Worm (Caenorhabditis elegans) whole organism, L4 larva: ENCODE data around the gene Y75B8A.32.
A peak's percentile ranks its signal among the peaks of the same experiment; 100 is the strongest.

Experiments used
- F44E2.7 ChIP-seq: fragments of 200-800 bp; sonication (Bioruptor generic); IDR thresholded peaks from 2 replicates; pipeline ENCODE4 v2.1.2; 2022; ENCODE audit warnings: missing genetic modification characterization, missing compliant biosample characterization
- T20F7.1 ChIP-seq: fragments of 200-800 bp; sonication (Bioruptor generic); optimal IDR thresholded peaks from 2 replicates; lab custom pipeline; 2018; ENCODE audit warnings: mild to moderate bottlenecking, missing genetic modification characterization, missing compliant biosample characterization
- T26A8.4 ChIP-seq: fragments of 200-800 bp; sonication (Bioruptor generic); IDR thresholded peaks from 2 replicates; pipeline ENCODE4 v1.3.6; 2022; ENCODE audit warnings: missing genetic modification characterization, missing compliant biosample characterization
- ZK337.2 ChIP-seq: fragments of 200-800 bp; sonication (Bioruptor generic); IDR thresholded peaks from 2 replicates; pipeline ENCODE4 v1.3.6; 2022; ENCODE audit warnings: missing genetic modification reagents, missing genetic modification characterization, missing compliant biosample characterization
- ZK546.5 ChIP-seq, 2 experiments: sonication (generic microtip); optimal IDR thresholded peaks; 2 replicates each; lab custom pipeline; 2017; ENCODE audit warnings: missing biosample characterization in 2 of 2, missing genetic modification characterization in 2 of 2
- aly-2 ChIP-seq: sonication (generic microtip); optimal IDR thresholded peaks from 2 replicates; lab custom pipeline; 2018; ENCODE audit warnings: missing biosample characterization, missing genetic modification characterization
- ama-1 ChIP-seq: fragments of 150-350 bp; optimal IDR thresholded peaks from 2 replicates; lab custom pipeline; 2014; ENCODE audit warnings: inconsistent platforms, mixed read lengths
- arid-1 ChIP-seq: fragments of 200-800 bp; sonication (Bioruptor generic); conservative IDR thresholded peaks from 2 replicates; pipeline ENCODE4 v1.3.6; 2022; ENCODE audit warnings: missing genetic modification reagents, missing genetic modification characterization, missing compliant biosample characterization
- attf-4 ChIP-seq: sonication (generic microtip); optimal IDR thresholded peaks from 3 replicates; lab custom pipeline; 2017; ENCODE audit warnings: missing biosample characterization, missing genetic modification characterization
- ceh-20 ChIP-seq: fragments of 200-800 bp; sonication (Bioruptor generic); IDR thresholded peaks from 2 replicates; pipeline ENCODE4 v1.3.6; 2022; ENCODE audit warnings: missing genetic modification reagents, missing genetic modification characterization, missing compliant biosample characterization
- ceh-32 ChIP-seq: sonication (generic microtip); optimal IDR thresholded peaks from 2 replicates; lab custom pipeline; 2016; ENCODE audit warnings: mild to moderate bottlenecking, missing genetic modification characterization, missing compliant biosample characterization; ENCODE audit not compliant: poor library complexity
- ctbp-1 ChIP-seq: fragments of 200-800 bp; sonication (Bioruptor generic); IDR thresholded peaks from 2 replicates; pipeline ENCODE4 v1.3.6; 2022; ENCODE audit warnings: missing genetic modification reagents, missing genetic modification characterization, missing compliant biosample characterization
- daf-19 ChIP-seq: fragments of 200-800 bp; sonication (Bioruptor generic); conservative IDR thresholded peaks from 2 replicates; pipeline ENCODE4 v1.3.6; 2022; ENCODE audit warnings: missing genetic modification characterization, missing compliant biosample characterization
- daf-8 ChIP-seq: fragments of 200-800 bp; sonication (Bioruptor generic); IDR thresholded peaks from 2 replicates; pipeline ENCODE4 v1.3.6; 2022; ENCODE audit warnings: missing genetic modification characterization, missing compliant biosample characterization
- dmd-6 ChIP-seq: fragments of 200-800 bp; sonication (Bioruptor generic); IDR thresholded peaks from 2 replicates; pipeline ENCODE4 v1.3.6; 2022; ENCODE audit warnings: missing genetic modification reagents, missing genetic modification characterization, missing compliant biosample characterization
- duxl-1 ChIP-seq: sonication (generic microtip); optimal IDR thresholded peaks from 2 replicates; lab custom pipeline; 2016; ENCODE audit warnings: mild to moderate bottlenecking, missing genetic modification characterization, moderate library complexity, missing compliant biosample characterization; ENCODE audit not compliant: poor library complexity
- dve-1 ChIP-seq: sonication (generic microtip); optimal IDR thresholded peaks from 2 replicates; lab custom pipeline; 2017; ENCODE audit warnings: antibody characterized with exemption, mild to moderate bottlenecking, missing genetic modification characterization, missing compliant biosample characterization; ENCODE audit not compliant: insufficient read depth
- egl-27 ChIP-seq: sonication (generic microtip); optimal IDR thresholded peaks from 3 replicates; lab custom pipeline; 2017; ENCODE audit warnings: missing biosample characterization, missing genetic modification reagents, missing genetic modification characterization
- hif-1 ChIP-seq, 2 experiments: sonication (generic microtip); optimal IDR thresholded peaks; 2 replicates each; lab custom pipeline; 2016 to 2017; ENCODE audit warnings: missing compliant biosample characterization in 2 of 2, missing genetic modification characterization in 2 of 2, missing genetic modification reagents in 2 of 2, missing genotype in 2 of 2, mild to moderate bottlenecking in 1 of 2
- hlh-11 ChIP-seq: fragments of 200-800 bp; sonication (Bioruptor generic); optimal IDR thresholded peaks from 2 replicates; lab custom pipeline; 2018; ENCODE audit warnings: mild to moderate bottlenecking, missing genetic modification characterization, missing compliant biosample characterization
- lin-15B ChIP-seq: fragments of 150-350 bp; sonication (generic microtip); optimal IDR thresholded peaks from 3 replicates; lab custom pipeline; 2014; ENCODE audit warnings: missing biosample characterization, missing genetic modification characterization
- lin-38 ChIP-seq: fragments of 200-800 bp; sonication (Bioruptor generic); IDR thresholded peaks from 2 replicates; pipeline ENCODE4 v1.3.6; 2022; ENCODE audit warnings: missing genetic modification reagents, missing genetic modification characterization, missing compliant biosample characterization
- lir-3 ChIP-seq: sonication (generic microtip); optimal IDR thresholded peaks from 2 replicates; lab custom pipeline; 2016; ENCODE audit warnings: mild to moderate bottlenecking, missing genetic modification characterization, missing compliant biosample characterization
- madf-9 ChIP-seq: fragments of 200-800 bp; sonication (Bioruptor generic); conservative IDR thresholded peaks from 2 replicates; pipeline ENCODE4 v1.3.6; 2022; ENCODE audit warnings: missing genetic modification reagents, missing genetic modification characterization, missing compliant biosample characterization
- mdt-29 ChIP-seq: fragments of 200-800 bp; sonication (Bioruptor generic); IDR thresholded peaks from 2 replicates; pipeline ENCODE4 v1.3.6; 2022; ENCODE audit warnings: missing genetic modification reagents, missing genetic modification characterization, missing compliant biosample characterization
- mes-2 ChIP-seq: sonication (generic microtip); optimal IDR thresholded peaks from 2 replicates; lab custom pipeline; 2016; ENCODE audit warnings: missing genotype, mild to moderate bottlenecking, missing genetic modification characterization, missing compliant biosample characterization; ENCODE audit not compliant: poor library complexity, severe bottlenecking
- nhr-10 ChIP-seq: fragments of 150-350 bp; optimal IDR thresholded peaks from 2 replicates; lab custom pipeline; 2014; ENCODE audit warnings: missing biosample characterization, missing genetic modification characterization
- nhr-102 ChIP-seq: sonication (generic microtip); optimal IDR thresholded peaks from 2 replicates; lab custom pipeline; 2016; ENCODE audit warnings: mild to moderate bottlenecking, missing genetic modification characterization, moderate library complexity, missing compliant biosample characterization
- nhr-237 ChIP-seq: sonication (generic microtip); optimal IDR thresholded peaks from 2 replicates; lab custom pipeline; 2017; ENCODE audit warnings: missing biosample characterization, missing genetic modification characterization
- nhr-6 ChIP-seq: fragments of 150-350 bp; optimal IDR thresholded peaks from 2 replicates; lab custom pipeline; 2014; ENCODE audit warnings: missing biosample characterization, missing genetic modification characterization
- pqm-1 ChIP-seq: sonication (generic microtip); optimal IDR thresholded peaks from 2 replicates; lab custom pipeline; 2017; ENCODE audit warnings: missing biosample characterization, missing genetic modification characterization
- rbr-2 ChIP-seq: sonication (generic microtip); optimal IDR thresholded peaks from 2 replicates; lab custom pipeline; 2016; ENCODE audit warnings: missing genotype, missing genetic modification characterization, missing compliant biosample characterization
- sdz-12 ChIP-seq: fragments of 200-800 bp; sonication (Bioruptor generic); optimal IDR thresholded peaks from 2 replicates; lab custom pipeline; 2018; ENCODE audit warnings: mild to moderate bottlenecking, missing genetic modification characterization, missing compliant biosample characterization
- set-16 ChIP-seq: fragments of 200-800 bp; sonication (Bioruptor generic); IDR thresholded peaks from 2 replicates; pipeline ENCODE4 v1.3.6; 2022; ENCODE audit warnings: missing genetic modification reagents, missing genetic modification characterization, missing compliant biosample characterization
- spr-3 ChIP-seq: fragments of 200-800 bp; sonication (Bioruptor generic); optimal IDR thresholded peaks from 2 replicates; lab custom pipeline; 2018; ENCODE audit warnings: mild to moderate bottlenecking, missing genetic modification characterization, missing compliant biosample characterization
- unc-130 ChIP-seq: sonication (generic microtip); optimal IDR thresholded peaks from 2 replicates; lab custom pipeline; 2016; ENCODE audit warnings: missing genetic modification reagents, missing genetic modification characterization, missing compliant biosample characterization
- zfp-3 ChIP-seq: fragments of 200-800 bp; sonication (Bioruptor generic); conservative IDR thresholded peaks from 2 replicates; pipeline ENCODE4 v1.3.6; 2022; ENCODE audit warnings: missing genetic modification reagents, missing genetic modification characterization, missing compliant biosample characterization
- zip-11 ChIP-seq: fragments of 200-800 bp; sonication (Bioruptor generic); IDR thresholded peaks from 2 replicates; pipeline ENCODE4 v1.3.6; 2022; ENCODE audit warnings: missing genetic modification characterization, missing compliant biosample characterization
- zip-2 ChIP-seq: fragments of 150-350 bp; optimal IDR thresholded peaks from 2 replicates; lab custom pipeline; 2014; ENCODE audit warnings: missing biosample characterization, missing genetic modification characterization

Gene Y75B8A.32

DNA sequence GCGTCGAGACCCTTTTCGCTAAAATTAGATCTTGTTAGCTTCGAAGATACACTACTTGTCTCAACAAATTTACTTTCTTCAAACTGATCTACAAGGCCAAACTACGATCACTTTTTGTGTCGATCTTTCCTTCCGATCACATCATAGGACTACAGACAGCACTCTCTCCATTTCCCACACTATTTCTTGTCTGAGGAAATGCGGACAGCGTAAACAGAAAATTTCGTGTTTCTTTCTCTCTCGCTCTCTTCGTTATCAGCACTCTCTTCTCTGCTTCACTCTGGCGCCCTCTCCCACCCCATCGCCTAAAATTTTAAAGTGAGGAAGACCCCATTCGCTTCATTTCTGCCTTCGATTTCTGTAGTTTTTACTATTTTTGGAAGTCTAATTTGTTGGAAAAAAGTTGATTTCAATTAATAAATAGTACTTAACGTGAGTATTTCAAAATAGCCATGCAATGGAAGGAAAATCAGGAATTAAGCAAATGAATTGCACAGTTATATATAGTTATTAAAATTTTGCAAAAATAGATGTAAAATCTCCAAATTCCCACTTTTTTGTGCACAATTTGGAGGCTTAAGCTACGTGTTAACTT, 22.9 kb downstream of the Y75B8A.32 start (continued):
- TF ChIP-seq hif-1 (tag; optimal IDR thresholded peaks at IDR 0.05; lab: Kevin White, UChicago): no peak
- peak; percentile 8 for TF ChIP-seq nhr-10
- peak; percentile 83 for TF ChIP-seq dmd-6 (GFP tag; lab: Robert Waterston, UW)
- no peak for TF ChIP-seq ama-1 (lab: Kevin White, UChicago)
- TF ChIP-seq ctbp-1 (GFP tag; lab: Robert Waterston, UW): 0 out of 2 replicates have a peak, but pooled peaks have one; percentile 48
- no peak for TF ChIP-seq zip-2
- no peak for TF ChIP-seq egl-27 (tag; lab: Kevin White, UChicago)
- no peak for TF ChIP-seq arid-1 (GFP tag; lab: Robert Waterston, UW)
- TF ChIP-seq T26A8.4 (GFP tag; lab: Robert Waterston, UW): no peak
- TF ChIP-seq ceh-32 (tag; lab: Kevin White, UChicago): no peak
- no peak for TF ChIP-seq ZK546.5 (tag; optimal IDR thresholded peaks at IDR 0.05; lab: Kevin White, UChicago)
- TF ChIP-seq pqm-1: peak; percentile 13
- TF ChIP-seq mdt-29 (GFP tag; lab: Robert Waterston, UW): no peak
- TF ChIP-seq T20F7.1 (GFP tag; lab: Kevin White, UChicago): no peak
- TF ChIP-seq sdz-12 (GFP tag; lab: Kevin White, UChicago): no peak
- TF ChIP-seq ceh-20: no peak
- peak; percentile 48; the same call in 1 of the 2 replicates for TF ChIP-seq lin-38 (GFP tag; lab: Robert Waterston, UW)
- TF ChIP-seq attf-4 (tag; lab: Kevin White, UChicago): no peak
- TF ChIP-seq zfp-3: no peak
- TF ChIP-seq daf-8 (GFP tag; lab: Robert Waterston, UW): no peak
- no peak for TF ChIP-seq aly-2 (tag; lab: Kevin White, UChicago)
- TF ChIP-seq set-16 (GFP tag; lab: Robert Waterston, UW): no peak

DNA sequence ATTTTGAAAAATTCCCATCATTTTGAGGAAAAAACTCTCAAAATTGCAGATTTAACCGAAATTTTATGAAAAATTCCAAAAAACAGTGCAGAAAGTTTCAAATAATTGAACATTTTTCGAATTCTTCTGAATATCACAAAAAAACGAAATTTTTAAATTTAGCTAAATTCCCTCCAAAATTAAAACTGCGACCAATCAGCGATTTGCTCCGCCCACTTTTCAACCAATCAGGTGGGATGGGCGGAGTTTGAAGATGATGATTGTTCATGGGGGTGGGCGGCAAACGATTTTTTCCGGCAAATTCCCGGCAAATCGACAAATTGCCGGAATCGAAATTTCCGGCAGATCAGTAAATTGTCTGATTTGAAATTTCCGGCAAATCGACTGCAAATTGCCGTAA, 24.1 kb downstream of the Y75B8A.32 start:
- TF ChIP-seq daf-19 (GFP tag; lab: Robert Waterston, UW): no peak
- no peak for TF ChIP-seq duxl-1 (tag; lab: Kevin White, UChicago)
- no peak for TF ChIP-seq nhr-102 (tag; lab: Kevin White, UChicago)
- no peak for TF ChIP-seq F44E2.7 (GFP tag; lab: Robert Waterston, UW)
- no peak for TF ChIP-seq ZK337.2
- TF ChIP-seq spr-3: no peak

ce11 chrIII:12333445-12333844, 24.9 kb downstream of the Y75B8A.32 start, which contains the start of gene zip-1:
zip-1 (plus strand) TSS chrIII:12333745.
- no peak for TF ChIP-seq lin-15B (tag; lab: Kevin White, UChicago)
- no peak for TF ChIP-seq unc-130
- no peak for TF ChIP-seq zip-11 (GFP tag; lab: Robert Waterston, UW)
- TF ChIP-seq madf-9: no peak
- no peak for TF ChIP-seq nhr-6 (tag; lab: Kevin White, UChicago)
- TF ChIP-seq mes-2 (tag; lab: Kevin White, UChicago): no peak
- no peak for TF ChIP-seq nhr-237 (tag; lab: Kevin White, UChicago)
- TF ChIP-seq lir-3 (tag; lab: Kevin White, UChicago): no peak
- TF ChIP-seq hlh-11 (tag; lab: Kevin White, UChicago): no peak
- no peak for TF ChIP-seq rbr-2 (tag; lab: Kevin White, UChicago)
- TF ChIP-seq dve-1 (tag; lab: Kevin White, UChicago): no peak
